Worm (Caenorhabditis elegans): Measurements from ENCODE around the gene ncs-1.

Gene ncs-1

ce11 chrX:932874-933273, 30.2 kb downstream of the ncs-1 start (continued):
- TF ChIP-seq fkh-10 (GFP tag; optimal IDR thresholded peaks at IDR 0.05): peak; percentile 65
- peak in 2 of 3 experiments; percentile 37 to 45 for TF ChIP-seq ceh-82 (tag; optimal IDR thresholded peaks at IDR 0.05)
- TF ChIP-seq mef-2 (tag; optimal IDR thresholded peaks at IDR 0.05): no peak
- TF ChIP-seq nhr-84 (tag; optimal IDR thresholded peaks at IDR 0.05): no peak
- peak; percentile 13 for TF ChIP-seq unc-130 (tag; optimal IDR thresholded peaks at IDR 0.05)
- no peak for TF ChIP-seq ztf-4 (tag; optimal IDR thresholded peaks at IDR 0.05)
- TF ChIP-seq egl-27 (tag; optimal IDR thresholded peaks at IDR 0.05): no peak
- peak in 1 of 2 experiments; percentile 26 for TF ChIP-seq lsy-2 (tag; optimal IDR thresholded peaks at IDR 0.05)
- no peak for TF ChIP-seq ztf-11 (tag; optimal IDR thresholded peaks at IDR 0.05)
- TF ChIP-seq nhr-85 (tag): no peak
- no peak for TF ChIP-seq ama-1 (optimal IDR thresholded peaks at IDR 0.05)
- no peak for TF ChIP-seq sox-4 (tag; optimal IDR thresholded peaks at IDR 0.05)
- no peak for TF ChIP-seq hlh-17 (GFP tag; optimal IDR thresholded peaks at IDR 0.05; ENCODE audit: borderline replicate concordance)
- peak; percentile 37 for TF ChIP-seq unc-86 (tag; optimal IDR thresholded peaks at IDR 0.05)
- TF ChIP-seq lin-15B (tag; optimal IDR thresholded peaks at IDR 0.05): no peak
- TF ChIP-seq ceh-8 (GFP tag; optimal IDR thresholded peaks at IDR 0.05): no peak
- TF ChIP-seq nhr-76 (tag; optimal IDR thresholded peaks at IDR 0.05): no peak
- TF ChIP-seq zag-1 (tag; optimal IDR thresholded peaks at IDR 0.05): no peak
- TF ChIP-seq ceh-88 (GFP tag; IDR thresholded peaks at IDR 0.05): no peak
- no peak for TF ChIP-seq pag-3 (tag; optimal IDR thresholded peaks at IDR 0.05; ENCODE audit: borderline replicate concordance, insufficient read depth)
- no peak for TF ChIP-seq nhr-71 (tag; optimal IDR thresholded peaks at IDR 0.05)
- TF ChIP-seq irx-1 (tag; optimal IDR thresholded peaks at IDR 0.05): no peak
- peak in 1 of 2 experiments; percentile 12 for TF ChIP-seq lin-35 (GFP tag; optimal IDR thresholded peaks at IDR 0.05)
- no peak for TF ChIP-seq unc-62 (GFP tag; optimal IDR thresholded peaks at IDR 0.05)
- no peak for TF ChIP-seq ceh-90 (tag; optimal IDR thresholded peaks at IDR 0.05)
- TF ChIP-seq lin-14 (GFP tag; optimal IDR thresholded peaks at IDR 0.05): peak; percentile 84
- TF ChIP-seq ces-1 (GFP tag; optimal IDR thresholded peaks at IDR 0.05): no peak
- TF ChIP-seq nhr-28 (tag; optimal IDR thresholded peaks at IDR 0.05): no peak
- no peak for TF ChIP-seq ceh-63 (GFP tag; optimal IDR thresholded peaks at IDR 0.05)
- TF ChIP-seq nhr-20 (tag; optimal IDR thresholded peaks at IDR 0.05): no peak
- TF ChIP-seq vab-15 (tag; optimal IDR thresholded peaks at IDR 0.05): no peak
- TF ChIP-seq dpl-1 (GFP tag; optimal IDR thresholded peaks at IDR 0.05): peak in 1 of 3 experiments; percentile 8
- no peak for TF ChIP-seq nhr-11 (tag; optimal IDR thresholded peaks at IDR 0.05)
- peak; percentile 47 for TF ChIP-seq nhr-47 (tag; optimal IDR thresholded peaks at IDR 0.05)
- no peak for TF ChIP-seq snpc-4 (tag; optimal IDR thresholded peaks at IDR 0.05)
- TF ChIP-seq blmp-1 (tag; optimal IDR thresholded peaks at IDR 0.05): no peak
- no peak for TF ChIP-seq nhr-77 (tag; optimal IDR thresholded peaks at IDR 0.05)
- TF ChIP-seq aha-1 (tag; optimal IDR thresholded peaks at IDR 0.05): no peak
- peak in 1 of 2 experiments; percentile 0 for TF ChIP-seq mdl-1 (tag; optimal IDR thresholded peaks at IDR 0.05)
- TF ChIP-seq snu-23 (GFP tag; optimal IDR thresholded peaks at IDR 0.05): peak; percentile 17
- TF ChIP-seq efl-3 (GFP tag; optimal IDR thresholded peaks at IDR 0.05): no peak
- no peak for TF ChIP-seq isw-1 (GFP tag; IDR thresholded peaks at IDR 0.05)
- TF ChIP-seq alr-1 (tag; optimal IDR thresholded peaks at IDR 0.05; ENCODE audit: borderline replicate concordance): no peak
- TF ChIP-seq pqm-1 (tag; optimal IDR thresholded peaks at IDR 0.05): no peak
- no peak for TF ChIP-seq elt-3 (tag; optimal IDR thresholded peaks at IDR 0.05)
- TF ChIP-seq unc-98 (GFP tag; IDR thresholded peaks at IDR 0.05): no peak
- no peak for TF ChIP-seq tlp-1 (tag; optimal IDR thresholded peaks at IDR 0.05)
- no peak for TF ChIP-seq pax-3 (tag; optimal IDR thresholded peaks at IDR 0.05)
- TF ChIP-seq mab-9 (GFP tag; IDR thresholded peaks at IDR 0.05): no peak
- TF ChIP-seq nhr-12 (tag; optimal IDR thresholded peaks at IDR 0.05): no peak
- no peak for TF ChIP-seq aly-2 (tag; optimal IDR thresholded peaks at IDR 0.05)
- no peak for TF ChIP-seq hpl-2 (GFP tag; optimal IDR thresholded peaks at IDR 0.05)
- peak; percentile 41 for TF ChIP-seq rnt-1 (tag; optimal IDR thresholded peaks at IDR 0.05)
- TF ChIP-seq fos-1 (tag; optimal IDR thresholded peaks at IDR 0.05): no peak
